Worm (Caenorhabditis elegans): ENCODE data around the gene T21D12.12.

DNA sequence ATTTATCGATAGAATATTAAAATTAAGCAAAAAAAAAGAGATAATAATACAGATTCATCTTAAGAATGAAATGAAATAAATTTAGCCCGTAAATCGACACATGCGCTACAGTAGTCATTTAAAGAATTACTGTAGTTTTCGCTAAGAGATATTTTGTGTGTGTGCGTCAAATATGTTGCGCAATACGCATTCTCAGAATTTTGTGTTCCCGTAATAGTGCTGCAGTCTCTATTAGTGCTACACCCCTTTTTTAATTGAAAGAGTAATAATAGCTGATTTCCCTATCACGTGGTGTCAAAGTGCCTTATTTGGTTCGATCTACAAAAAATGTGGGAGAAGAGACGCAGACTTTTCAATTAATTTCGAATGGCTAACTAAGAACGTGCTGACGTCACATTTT lies 22.0 kb upstream of the T21D12.12 start:
- TF ChIP-seq ceh-9 (tag; optimal IDR thresholded peaks at IDR 0.05), result no peak
- TF ChIP-seq egl-27 (tag; optimal IDR thresholded peaks at IDR 0.05), result no peak
- no peak for TF ChIP-seq ceh-16 (tag; optimal IDR thresholded peaks at IDR 0.05)
- TF ChIP-seq elt-2 (tag; optimal IDR thresholded peaks at IDR 0.05), result no peak
- TF ChIP-seq ztf-11 (tag; optimal IDR thresholded peaks at IDR 0.05), result no peak
- no peak for TF ChIP-seq ZK546.5 (tag; optimal IDR thresholded peaks at IDR 0.05)
- TF ChIP-seq ceh-82 (tag; optimal IDR thresholded peaks at IDR 0.05), result no peak
- no peak for TF ChIP-seq sea-2 (GFP tag; optimal IDR thresholded peaks at IDR 0.05)
- no peak for TF ChIP-seq mdl-1 (tag; optimal IDR thresholded peaks at IDR 0.05)
- TF ChIP-seq fos-1 (tag; optimal IDR thresholded peaks at IDR 0.05), result no peak
- TF ChIP-seq unc-62 (GFP tag; optimal IDR thresholded peaks at IDR 0.05), result no peak
- no peak for TF ChIP-seq nhr-11 (tag; optimal IDR thresholded peaks at IDR 0.05)
